Fruit fly (Drosophila melanogaster) whole organism, prepupa: ENCODE results near the gene CG31975.
A peak's percentile ranks its signal among the peaks of the same experiment; 100 is the strongest.

Experiments
- Blimp-1 ChIP-seq: fragments of 200-800 bp; sonication (Bioruptor generic); optimal IDR thresholded peaks from 3 replicates; lab custom pipeline; 2017; ENCODE audit warnings: missing biosample characterization, missing genetic modification characterization, mild to moderate bottlenecking, moderate library complexity, missing genetic modification reagents
- CG10631 ChIP-seq: fragments of 200-800 bp; sonication (Bioruptor generic); optimal IDR thresholded peaks from 2 replicates; lab custom pipeline; 2016; ENCODE audit warnings: missing biosample characterization, missing genetic modification characterization
- CG10669 ChIP-seq: fragments of 200-800 bp; sonication (Bioruptor generic); optimal IDR thresholded peaks from 3 replicates; lab custom pipeline; 2018; ENCODE audit warnings: missing biosample characterization, mild to moderate bottlenecking, missing genetic modification characterization, moderate library complexity
- CG11762 ChIP-seq: fragments of 200-800 bp; sonication (Bioruptor generic); optimal IDR thresholded peaks from 3 replicates; lab custom pipeline; 2016; ENCODE audit warnings: missing biosample characterization, missing genetic modification characterization; ENCODE audit not compliant: insufficient read depth
- CG11902 ChIP-seq: fragments of 200-800 bp; sonication (Bioruptor generic); optimal IDR thresholded peaks from 3 replicates; lab custom pipeline; 2016; ENCODE audit warnings: missing biosample characterization, missing genetic modification characterization
- CG15336 ChIP-seq: fragments of 200-800 bp; sonication (Bioruptor generic); IDR thresholded peaks from 2 replicates; pipeline ENCODE4 v1.3.6; 2022; ENCODE audit warnings: missing biosample characterization, missing genetic modification characterization
- CG1621 ChIP-seq: fragments of 200-800 bp; sonication (Bioruptor generic); optimal IDR thresholded peaks from 3 replicates; lab custom pipeline; 2018; ENCODE audit warnings: missing biosample characterization, mild to moderate bottlenecking, missing genetic modification characterization
- CG16779 ChIP-seq: fragments of 200-800 bp; sonication (Bioruptor generic); optimal IDR thresholded peaks from 3 replicates; lab custom pipeline; 2017; ENCODE audit warnings: missing biosample characterization, mild to moderate bottlenecking, missing genetic modification characterization
- CG3032 ChIP-seq: fragments of 200-800 bp; optimal IDR thresholded peaks from 2 replicates; lab custom pipeline; 2019; ENCODE audit warnings: missing biosample characterization, mild to moderate bottlenecking, missing genetic modification characterization, moderate library complexity
- CG31627 ChIP-seq: fragments of 200-800 bp; sonication (Bioruptor generic); optimal IDR thresholded peaks from 3 replicates; lab custom pipeline; 2016; ENCODE audit warnings: missing biosample characterization, missing genetic modification characterization
- CG34406 ChIP-seq: fragments of 200-800 bp; sonication (Bioruptor generic); optimal IDR thresholded peaks from 3 replicates; lab custom pipeline; 2016; ENCODE audit warnings: missing biosample characterization, missing genetic modification characterization
- CG3919 ChIP-seq: fragments of 200-800 bp; sonication (Bioruptor generic); optimal IDR thresholded peaks from 3 replicates; lab custom pipeline; 2016; ENCODE audit warnings: missing biosample characterization, missing genetic modification characterization
- CG4318 ChIP-seq: fragments of 200-800 bp; sonication (Bioruptor generic); optimal IDR thresholded peaks from 3 replicates; lab custom pipeline; 2017; ENCODE audit warnings: missing biosample characterization, mild to moderate bottlenecking, missing genetic modification characterization
- CG6854 ChIP-seq: fragments of 200-800 bp; sonication (Bioruptor generic); optimal IDR thresholded peaks from 2 replicates; lab custom pipeline; 2017; ENCODE audit warnings: missing biosample characterization, mild to moderate bottlenecking, missing genetic modification characterization
- CG8119 ChIP-seq: fragments of 200-800 bp; sonication (Bioruptor generic); IDR thresholded peaks from 3 replicates; pipeline ENCODE4 v1.3.6; 2022; ENCODE audit warnings: missing biosample characterization, missing genetic modification characterization
- CG8319 ChIP-seq: fragments of 200-800 bp; sonication (Bioruptor generic); optimal IDR thresholded peaks from 3 replicates; lab custom pipeline; 2016; ENCODE audit warnings: missing biosample characterization, missing genetic modification characterization
- CG8632 ChIP-seq: fragments of 200-800 bp; sonication (Bioruptor generic); optimal IDR thresholded peaks from 3 replicates; lab custom pipeline; 2016; ENCODE audit warnings: missing biosample characterization, missing genetic modification characterization
- CG9139 ChIP-seq: fragments of 200-800 bp; sonication (Bioruptor generic); optimal IDR thresholded peaks from 3 replicates; lab custom pipeline; 2017; ENCODE audit warnings: missing biosample characterization, mild to moderate bottlenecking, missing genetic modification characterization
- Eip75B ChIP-seq: fragments of 200-800 bp; sonication (Bioruptor generic); optimal IDR thresholded peaks from 3 replicates; lab custom pipeline; 2016; ENCODE audit warnings: missing biosample characterization, missing genetic modification characterization
- Eip78C ChIP-seq: fragments of 200-800 bp; sonication (Bioruptor generic); peaks from one replicate; lab custom pipeline; 2016; ENCODE audit warnings: missing biosample characterization, missing genetic modification characterization
- Ets21C ChIP-seq: fragments of 200-800 bp; sonication (Bioruptor generic); optimal IDR thresholded peaks from 3 replicates; lab custom pipeline; 2016; ENCODE audit warnings: missing biosample characterization, missing genetic modification characterization
- Ets96B ChIP-seq: fragments of 200-800 bp; optimal IDR thresholded peaks from 2 replicates; lab custom pipeline; 2019; ENCODE audit warnings: missing biosample characterization, mild to moderate bottlenecking, missing genetic modification characterization, moderate library complexity
- Gug ChIP-seq: fragments of 200-800 bp; sonication (Bioruptor generic); IDR thresholded peaks from 2 replicates; pipeline ENCODE4 v1.3.6; 2022; ENCODE audit warnings: missing biosample characterization, missing genetic modification characterization
- Hr38 ChIP-seq: sonication (Bioruptor generic); optimal IDR thresholded peaks from 2 replicates; lab custom pipeline; 2016; ENCODE audit warnings: missing biosample characterization, missing genetic modification characterization
- Hr4 ChIP-seq: fragments of 200-800 bp; sonication (Bioruptor generic); optimal IDR thresholded peaks from 3 replicates; lab custom pipeline; 2016; ENCODE audit warnings: missing biosample characterization, missing genetic modification characterization
- Met ChIP-seq: fragments of 200-800 bp; sonication (Bioruptor generic); optimal IDR thresholded peaks from 3 replicates; lab custom pipeline; 2016; ENCODE audit warnings: missing biosample characterization, missing genetic modification characterization
- OdsH ChIP-seq: fragments of 200-800 bp; sonication (Bioruptor generic); optimal IDR thresholded peaks from 3 replicates; lab custom pipeline; 2016; ENCODE audit warnings: missing biosample characterization, missing genetic modification characterization
- Smox ChIP-seq: fragments of 200-800 bp; sonication (Bioruptor generic); optimal IDR thresholded peaks from 3 replicates; lab custom pipeline; 2016; ENCODE audit warnings: missing biosample characterization, missing genetic modification characterization
- Sox102F ChIP-seq: fragments of 200-800 bp; sonication (Bioruptor generic); optimal IDR thresholded peaks from 2 replicates; lab custom pipeline; 2016; ENCODE audit warnings: missing biosample characterization, mild to moderate bottlenecking, missing genetic modification characterization
- Sox14 ChIP-seq: fragments of 200-800 bp; sonication (Bioruptor generic); optimal IDR thresholded peaks from 3 replicates; lab custom pipeline; 2016; ENCODE audit warnings: missing biosample characterization, missing genetic modification characterization
- Sox15 ChIP-seq: fragments of 200-800 bp; sonication (Bioruptor generic); optimal IDR thresholded peaks from 3 replicates; lab custom pipeline; 2016; ENCODE audit warnings: missing biosample characterization, missing genetic modification characterization
- achi ChIP-seq: fragments of 200-800 bp; sonication (Bioruptor generic); optimal IDR thresholded peaks from 3 replicates; lab custom pipeline; 2016; ENCODE audit warnings: missing biosample characterization, missing genetic modification characterization
- acj6 ChIP-seq: fragments of 200-800 bp; sonication (Bioruptor generic); optimal IDR thresholded peaks from 3 replicates; lab custom pipeline; 2016; ENCODE audit warnings: missing biosample characterization, missing genetic modification characterization
- dac ChIP-seq: fragments of 200-800 bp; sonication (Bioruptor generic); optimal IDR thresholded peaks from 2 replicates; lab custom pipeline; 2017; ENCODE audit warnings: missing biosample characterization, mild to moderate bottlenecking, missing genetic modification characterization
- dsx ChIP-seq: fragments of 200-800 bp; optimal IDR thresholded peaks from 3 replicates; lab custom pipeline; 2019; ENCODE audit warnings: missing biosample characterization, mild to moderate bottlenecking, missing genetic modification characterization, moderate library complexity; ENCODE audit not compliant: poor library complexity, severe bottlenecking
- esn ChIP-seq: fragments of 200-800 bp; sonication (Bioruptor generic); optimal IDR thresholded peaks from 2 replicates; lab custom pipeline; 2016; ENCODE audit warnings: missing biosample characterization, mild to moderate bottlenecking, missing genetic modification characterization, moderate library complexity
- fd59A ChIP-seq: fragments of 200-800 bp; sonication (Bioruptor generic); optimal IDR thresholded peaks from 2 replicates; lab custom pipeline; 2017; ENCODE audit warnings: missing biosample characterization, mild to moderate bottlenecking, missing genetic modification characterization, missing genetic modification reagents
- fkh ChIP-seq: fragments of 200-800 bp; sonication (Bioruptor generic); optimal IDR thresholded peaks from 3 replicates; lab custom pipeline; 2017; ENCODE audit warnings: missing biosample characterization, mild to moderate bottlenecking, missing genetic modification characterization, moderate library complexity
- lz ChIP-seq: fragments of 200-800 bp; sonication (Bioruptor generic); optimal IDR thresholded peaks from 3 replicates; lab custom pipeline; 2016; ENCODE audit warnings: missing biosample characterization, missing genetic modification characterization
- net ChIP-seq: fragments of 200-800 bp; sonication (Bioruptor generic); optimal IDR thresholded peaks from 3 replicates; lab custom pipeline; 2016; ENCODE audit warnings: missing biosample characterization, missing genetic modification characterization
- pdm3 ChIP-seq: fragments of 200-800 bp; sonication (Bioruptor generic); optimal IDR thresholded peaks from 3 replicates; lab custom pipeline; 2016; ENCODE audit warnings: missing biosample characterization, missing genetic modification characterization
- spab ChIP-seq: fragments of 200-800 bp; sonication (Bioruptor generic); optimal IDR thresholded peaks from 2 replicates; lab custom pipeline; 2017; ENCODE audit warnings: missing biosample characterization, mild to moderate bottlenecking, missing genetic modification characterization, missing genetic modification reagents
- ss ChIP-seq, 2 experiments: fragments of 200-800 bp; sonication (Bioruptor generic); optimal IDR thresholded peaks; 2 replicates in 1 of 2; 3 replicates in 1 of 2; lab custom pipeline; 2017 to 2018; ENCODE audit warnings: mild to moderate bottlenecking in 2 of 2, missing biosample characterization in 2 of 2, missing genetic modification characterization in 2 of 2, moderate library complexity in 1 of 2
- svp ChIP-seq: fragments of 200-800 bp; sonication (Bioruptor generic); peaks from one replicate; lab custom pipeline; 2016; ENCODE audit warnings: missing biosample characterization, missing genetic modification characterization
- topi ChIP-seq: fragments of 200-800 bp; sonication (Bioruptor generic); optimal IDR thresholded peaks from 3 replicates; lab custom pipeline; 2016; ENCODE audit warnings: missing biosample characterization, missing genetic modification characterization
- vri ChIP-seq: fragments of 200-800 bp; sonication (Bioruptor generic); optimal IDR thresholded peaks from 3 replicates; lab custom pipeline; 2016; ENCODE audit warnings: missing biosample characterization, mild to moderate bottlenecking, missing genetic modification characterization

The CG31975 gene

DNA sequence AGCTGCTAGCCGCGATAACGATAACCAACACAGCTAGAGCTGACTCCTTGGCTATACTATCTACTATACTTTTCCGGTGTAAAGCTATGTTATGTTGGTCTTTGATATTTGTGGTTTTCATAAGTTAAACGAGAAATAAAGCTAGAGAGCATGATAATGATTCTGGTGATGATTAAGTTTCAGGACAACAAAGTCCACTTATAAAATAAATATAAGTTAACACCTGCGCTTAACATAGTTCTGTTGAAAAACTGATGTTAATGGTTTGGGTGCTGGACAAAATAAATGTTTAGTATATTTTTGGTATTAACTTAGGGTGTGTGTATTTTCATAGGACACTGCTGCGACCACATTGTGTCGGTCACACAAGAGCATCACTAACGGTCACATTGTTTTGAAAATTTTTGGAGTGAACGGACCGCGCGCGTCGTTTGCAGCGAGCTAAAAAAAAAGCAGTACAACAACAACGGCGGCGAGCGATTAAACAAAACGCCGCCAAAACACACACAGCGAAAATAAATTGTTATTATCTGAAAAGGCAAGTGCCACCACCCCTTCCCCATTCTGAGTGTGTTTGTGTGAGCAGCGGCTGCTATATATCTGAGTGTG is 18.0 kb upstream of the CG31975 start, which contains the start of the genes CG33635 and spen (continued):
- TF ChIP-seq lz (GFP tag; lab: Kevin White, UChicago) (no peak), Hr4 (no peak), CG11902 (GFP tag; lab: Kevin White, UChicago) (no peak), fkh (GFP tag; lab: Kevin White, UChicago) (peak; percentile 76), acj6 (no peak), spab (no peak), Ets96B (tag; lab: Kevin White, UChicago) (peak; percentile 37), CG9139 (peak; percentile 24), CG34406 (GFP tag; lab: Kevin White, UChicago) (no peak), CG10669 (GFP tag; lab: Kevin White, UChicago) (no peak), Met (GFP tag; lab: Kevin White, UChicago) (no peak), CG15336 (GFP tag; lab: Robert Waterston, UW) (no peak), dsx (GFP tag; lab: Kevin White, UChicago) (peak; percentile 71), topi (GFP tag; lab: Kevin White, UChicago) (peak; percentile 35), Sox14 (GFP tag; lab: Kevin White, UChicago) (peak; percentile 62), fd59A (no peak), CG31627 (no peak), achi (no peak), Blimp-1 (GFP tag; lab: Kevin White, UChicago) (no peak), ss (GFP tag; optimal IDR thresholded peaks at IDR 0.05; lab: Kevin White, UChicago) (peak; percentile 13 to 48), OdsH (GFP tag; lab: Kevin White, UChicago) (no peak), CG8319 (no peak), Hr38 (no peak), CG11762 (peak; percentile 20), svp (GFP tag; lab: Kevin White, UChicago) (no peak), esn (GFP tag; lab: Kevin White, UChicago) (peak; percentile 58), CG6854 (GFP tag; lab: Kevin White, UChicago) (peak; percentile 59), CG8632 (no peak), CG1621 (tag; lab: Kevin White, UChicago) (peak; percentile 52)

DNA sequence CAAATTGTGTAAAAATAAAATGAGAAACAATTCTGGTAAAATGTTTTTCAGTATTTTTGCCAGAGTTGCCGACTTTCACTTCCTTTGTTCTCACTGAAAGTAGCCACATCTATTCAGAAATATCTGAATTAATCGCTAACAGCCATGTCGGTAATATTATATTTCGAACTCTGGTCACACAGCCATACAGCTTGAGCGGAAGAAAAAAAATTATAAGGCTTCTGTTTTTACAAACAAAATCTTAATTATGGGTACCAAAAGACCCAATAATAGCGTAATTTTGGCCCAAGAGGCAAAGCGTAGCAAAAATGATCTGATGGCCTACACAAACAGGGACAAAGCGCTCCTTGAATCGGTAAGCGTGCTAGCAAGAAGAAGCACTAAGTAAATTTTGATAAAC is 15.2 kb upstream of the CG31975 start, which contains the start of gene CG3436:
CG3436 (plus strand) TSS at position 36 of the 400 bp plus-strand sequence.
- TF ChIP-seq CG11762 (no peak), vri (GFP tag; lab: Kevin White, UChicago) (no peak), Sox14 (GFP tag; lab: Kevin White, UChicago) (peak; percentile 100), CG16779 (no peak), acj6 (no peak), CG4318 (no peak), CG3919 (GFP tag; lab: Kevin White, UChicago) (no peak), net (GFP tag; lab: Kevin White, UChicago) (no peak), CG9139 (no peak), Eip78C (GFP tag; lab: Kevin White, UChicago) (peak; percentile 59), CG8319 (no peak), dac (GFP tag; lab: Kevin White, UChicago) (no peak), Eip75B (GFP tag; lab: Kevin White, UChicago) (no peak), Smox (no peak), Blimp-1 (GFP tag; lab: Kevin White, UChicago) (no peak), CG3032 (tag; lab: Kevin White, UChicago) (peak; percentile 2), lz (GFP tag; lab: Kevin White, UChicago) (no peak), Ets21C (no peak), CG6854 (GFP tag; lab: Kevin White, UChicago) (peak; percentile 32), pdm3 (GFP tag; lab: Kevin White, UChicago) (no peak), CG11902 (GFP tag; lab: Kevin White, UChicago) (no peak), Sox102F (no peak), CG8119 (GFP tag; lab: Robert Waterston, UW) (no peak), CG15336 (GFP tag; lab: Robert Waterston, UW) (no peak), Sox15 (no peak), Gug (GFP tag; lab: Robert Waterston, UW) (no peak), fkh (GFP tag; lab: Kevin White, UChicago) (peak; percentile 34), CG10631 (GFP tag; lab: Kevin White, UChicago) (no peak)
